Worm (Caenorhabditis elegans): ENCODE data around the gene C07A9.13.

ce11 chrIII:9646440-9647021 lies 34.6 kb downstream of the C07A9.13 start:
- TF ChIP-seq flt-1 (GFP tag; IDR thresholded peaks at IDR 0.05) = no peak
- TF ChIP-seq pes-1 (GFP tag; IDR thresholded peaks at IDR 0.05) = no peak
- TF ChIP-seq sea-1 (GFP tag; conservative IDR thresholded peaks at IDR 0.05) = no peak
- no peak for TF ChIP-seq ama-1 (optimal IDR thresholded peaks at IDR 0.05)
- TF ChIP-seq tra-4 (tag; optimal IDR thresholded peaks at IDR 0.05) = no peak
